Worm (Caenorhabditis elegans) whole organism, L1 larva: ENCODE results near the gene R08C7.12.

Experiments
- efl-1 ChIP-seq, 4 experiments: fragments of 150-350 bp; optimal IDR thresholded peaks in 3 of 4; peaks in 1 of 4; 1 replicate in 1 of 4; 2 replicates in 3 of 4; lab custom pipeline; 2014; ENCODE audit warnings: missing biosample characterization in 2 of 4, missing genetic modification characterization in 2 of 4, missing genetic modification reagents in 2 of 4
- egl-13 ChIP-seq: sonication (generic microtip); optimal IDR thresholded peaks from 2 replicates; lab custom pipeline; 2016; ENCODE audit warnings: missing genotype, missing genetic modification reagents, missing genetic modification characterization, missing compliant biosample characterization
- fkh-10 ChIP-seq: sonication (generic microtip); optimal IDR thresholded peaks from 2 replicates; lab custom pipeline; 2017; ENCODE audit warnings: missing biosample characterization, missing genetic modification reagents, missing genetic modification characterization
- isw-1 ChIP-seq: fragments of 200-800 bp; sonication (Bioruptor generic); IDR thresholded peaks from 2 replicates; pipeline ENCODE4 v1.3.6; 2022; ENCODE audit warnings: missing genetic modification characterization, missing compliant biosample characterization
- lin-39 ChIP-seq: fragments of 150-350 bp; optimal IDR thresholded peaks from 2 replicates; lab custom pipeline; 2014; ENCODE audit warnings: missing biosample characterization, missing genetic modification reagents, missing genetic modification characterization
- mdl-1 ChIP-seq, 2 experiments: fragments of 150-350 bp; optimal IDR thresholded peaks; 2 replicates each; lab custom pipeline; 2014 to 2017; ENCODE audit warnings: missing biosample characterization in 2 of 2, missing genetic modification characterization in 2 of 2, inconsistent platforms in 1 of 2
- mep-1 ChIP-seq: fragments of 150-350 bp; optimal IDR thresholded peaks from 2 replicates; lab custom pipeline; 2014; ENCODE audit warnings: missing biosample characterization, missing genetic modification characterization
- nhr-28 ChIP-seq: fragments of 150-350 bp; optimal IDR thresholded peaks from 2 replicates; lab custom pipeline; 2014; ENCODE audit warnings: missing biosample characterization, missing genetic modification characterization
- nhr-76 ChIP-seq: sonication (generic microtip); optimal IDR thresholded peaks from 2 replicates; lab custom pipeline; 2017; ENCODE audit warnings: missing biosample characterization, missing genetic modification characterization
- snpc-4 ChIP-seq: fragments of 150-350 bp; optimal IDR thresholded peaks from 2 replicates; lab custom pipeline; 2014; ENCODE audit warnings: missing biosample characterization, missing genetic modification characterization
- ztf-4 ChIP-seq: fragments of 150-350 bp; optimal IDR thresholded peaks from 2 replicates; lab custom pipeline; 2014; ENCODE audit warnings: missing biosample characterization, missing genetic modification characterization

- TF ChIP-seq ztf-4 (tag; lab: Kevin White, UChicago) (no peak), mep-1 (no peak), snpc-4 (no peak), mdl-1 (tag; optimal IDR thresholded peaks at IDR 0.05; lab: Kevin White, UChicago) (no peak), egl-13 (no peak), isw-1 (GFP tag; lab: Robert Waterston, UW) (no peak), efl-1 (optimal IDR thresholded peaks at IDR 0.05; lab: Kevin White, UChicago) (no peak), efl-1 (GFP tag; optimal IDR thresholded peaks at IDR 0.05 in 1 of 2; lab: Kevin White, UChicago) (no peak), nhr-76 (tag; lab: Kevin White, UChicago) (no peak), nhr-28 (tag; lab: Kevin White, UChicago) (no peak), fkh-10 (no peak), lin-39 (tag; lab: Kevin White, UChicago) (no peak)
Observed at ce11 chrIV:4463132-4463531, 13.6 kb downstream of the R08C7.12 start, which contains the start of gene M01H9.2.
